Fruit fly (Drosophila melanogaster): ENCODE data around the gene GstD2.

GstD2 gene

dm6 chr3R:12413274-12413958 is 41.6 kb downstream of the GstD2 start, which contains the start of the genes Dip-C and pps (continued):
- TF ChIP-seq otp (GFP tag; IDR thresholded peaks at IDR 0.05) (no peak), sr (GFP tag; IDR thresholded peaks at IDR 0.05) (no peak), stc (GFP tag; IDR thresholded peaks at IDR 0.05) (no peak), Blimp-1 (GFP tag; optimal IDR thresholded peaks at IDR 0.05) (no peak), CG2116 (GFP tag; optimal IDR thresholded peaks at IDR 0.05) (peak; percentile 35), nom (GFP tag; optimal IDR thresholded peaks at IDR 0.05) (peak; percentile 43), CoRest (tag; optimal IDR thresholded peaks at IDR 0.05) (peak; percentile 46), gro (GFP tag; optimal IDR thresholded peaks at IDR 0.05) (no peak), fd3F (GFP tag; optimal IDR thresholded peaks at IDR 0.05) (no peak), Doc3 (GFP tag; IDR thresholded peaks at IDR 0.05; ENCODE audit: partially characterized antibody) (peak; percentile 65; the same call in 2 of the 3 replicates), Dip2 (GFP tag; IDR thresholded peaks at IDR 0.05) (no peak), sna (GFP tag; IDR thresholded peaks at IDR 0.05; ENCODE audit: partially characterized antibody) (peak; percentile 62; the same call in 1 of the 2 replicates), dysf (GFP tag; IDR thresholded peaks at IDR 0.05) (no peak), Dp (GFP tag; optimal IDR thresholded peaks at IDR 0.05) (peak; percentile 29), CG31388 (GFP tag; optimal IDR thresholded peaks at IDR 0.05) (no peak), CG5180 (GFP tag; optimal IDR thresholded peaks at IDR 0.05) (no peak), CG12104 (GFP tag; optimal IDR thresholded peaks at IDR 0.05) (peak; percentile 12), Six4 (GFP tag; optimal IDR thresholded peaks at IDR 0.05) (no peak), H2.0 (GFP tag; IDR thresholded peaks at IDR 0.05) (no peak), knrl (GFP tag; IDR thresholded peaks at IDR 0.05; ENCODE audit: partially characterized antibody) (peak; percentile 76), CG16863 (GFP tag; optimal IDR thresholded peaks at IDR 0.05) (no peak), Scr (GFP tag; IDR thresholded peaks at IDR 0.05; ENCODE audit: partially characterized antibody) (peak; percentile 76), pnt (GFP tag; optimal IDR thresholded peaks at IDR 0.05) (no peak), Hsf (GFP tag; optimal IDR thresholded peaks at IDR 0.05) (no peak), seq (GFP tag; IDR thresholded peaks at IDR 0.05) (no peak), unc-4 (GFP tag; IDR thresholded peaks at IDR 0.05; ENCODE audit: partially characterized antibody) (peak; percentile 79), CG7963 (GFP tag; IDR thresholded peaks at IDR 0.05; ENCODE audit: partially characterized antibody) (peak; percentile 39; the same call in 1 of the 3 replicates), chn (GFP tag; optimal IDR thresholded peaks at IDR 0.05) (no peak), CTCF (GFP tag; optimal IDR thresholded peaks at IDR 0.05) (no peak), Drgx (GFP tag; IDR thresholded peaks at IDR 0.05) (no peak), Bteb2 (GFP tag; optimal IDR thresholded peaks at IDR 0.05) (no peak), CG15601 (tag; optimal IDR thresholded peaks at IDR 0.05) (no peak), CG34376 (GFP tag; optimal IDR thresholded peaks at IDR 0.05) (peak; percentile 44), sens-2 (GFP tag; IDR thresholded peaks at IDR 0.05) (no peak), CG15269 (tag; optimal IDR thresholded peaks at IDR 0.05) (no peak), crp (GFP tag; optimal IDR thresholded peaks at IDR 0.05) (no peak), CG12659 (GFP tag; optimal IDR thresholded peaks at IDR 0.05) (peak; percentile 63), Usf (GFP tag; optimal IDR thresholded peaks at IDR 0.05) (no peak), D19B (GFP tag; optimal IDR thresholded peaks at IDR 0.05) (no peak), CG10267 (tag; optimal IDR thresholded peaks at IDR 0.05) (no peak), gt (GFP tag; IDR thresholded peaks at IDR 0.05) (no peak), CG14050 (GFP tag; IDR thresholded peaks at IDR 0.05) (no peak), cg (GFP tag; optimal IDR thresholded peaks at IDR 0.05) (no peak), CG15479 (GFP tag; optimal IDR thresholded peaks at IDR 0.05) (no peak), CG16813 (GFP tag; IDR thresholded peaks at IDR 0.05; ENCODE audit: partially characterized antibody) (peak; percentile 70), Mrtf (GFP tag; IDR thresholded peaks at IDR 0.05) (no peak), Gsc (GFP tag; IDR thresholded peaks at IDR 0.05) (no peak), jing (GFP tag; optimal IDR thresholded peaks at IDR 0.05) (no peak), Ptx1 (GFP tag; IDR thresholded peaks at IDR 0.05) (no peak), CG5953 (GFP tag; IDR thresholded peaks at IDR 0.05) (no peak)

All from whole organism, embryonic.